Worm (Caenorhabditis elegans): ENCODE measurements around the gene str-168.

str-168 gene

ce11 chrIV:4969419-4969818 lies 30.7 kb downstream of the str-168 start, which contains the start of gene Y9C9A.13:
TSS of gene Y9C9A.13 (minus strand) at chrIV:4969519.
- TF ChIP-seq mes-2 (tag; optimal IDR thresholded peaks at IDR 0.05; ENCODE audit: poor library complexity, severe bottlenecking): no peak
- TF ChIP-seq ZK546.5 (tag; optimal IDR thresholded peaks at IDR 0.05): no peak
- no peak for TF ChIP-seq zip-2 (tag; optimal IDR thresholded peaks at IDR 0.05)
- no peak for TF ChIP-seq nhr-48 (tag; optimal IDR thresholded peaks at IDR 0.05)
- TF ChIP-seq lir-3 (tag; optimal IDR thresholded peaks at IDR 0.05): no peak
- no peak for TF ChIP-seq T20F7.1 (GFP tag; optimal IDR thresholded peaks at IDR 0.05)
- no peak for TF ChIP-seq F10B5.3 (tag; optimal IDR thresholded peaks at IDR 0.05)
- no peak for TF ChIP-seq sdz-12 (GFP tag; optimal IDR thresholded peaks at IDR 0.05)
- TF ChIP-seq daf-19 (GFP tag; conservative IDR thresholded peaks at IDR 0.05): no peak
- no peak for TF ChIP-seq jun-1 (tag; optimal IDR thresholded peaks at IDR 0.05)
- no peak for TF ChIP-seq lin-29 (GFP tag; IDR thresholded peaks at IDR 0.05)
- TF ChIP-seq F37D6.2 (tag; optimal IDR thresholded peaks at IDR 0.05): no peak
- TF ChIP-seq lin-13 (GFP tag; optimal IDR thresholded peaks at IDR 0.05): no peak
- no peak for TF ChIP-seq madf-9 (GFP tag; conservative IDR thresholded peaks at IDR 0.05)
- TF ChIP-seq ceh-32 (tag; optimal IDR thresholded peaks at IDR 0.05; ENCODE audit: poor library complexity): no peak
- TF ChIP-seq mep-1 (tag; optimal IDR thresholded peaks at IDR 0.05): no peak
- TF ChIP-seq aha-1 (tag): no peak
- no peak for TF ChIP-seq dmd-6 (GFP tag; IDR thresholded peaks at IDR 0.05)
- TF ChIP-seq spr-1 (tag; optimal IDR thresholded peaks at IDR 0.05): no peak

DNA sequence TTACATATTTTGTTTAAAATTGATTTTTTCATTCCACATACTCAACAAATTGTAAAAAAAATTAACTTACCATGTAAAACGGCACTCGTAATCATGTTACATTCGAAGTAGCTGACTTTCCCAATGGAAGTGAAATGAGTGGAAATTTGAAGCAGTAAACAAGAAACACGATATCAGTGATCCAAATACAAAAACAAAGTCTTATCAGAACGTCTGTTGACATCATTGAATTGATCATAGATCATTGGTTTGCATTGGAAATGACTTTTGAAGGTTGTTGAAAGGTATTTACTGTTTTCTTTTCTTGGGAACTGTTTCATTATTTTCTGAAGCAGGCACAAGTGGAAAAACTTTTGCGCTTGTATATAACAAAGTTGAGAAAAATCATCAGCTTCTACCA lies 37.2 kb downstream of the str-168 start, which contains the start of gene Y9C9A.16:
TSS of gene Y9C9A.16 (minus strand) at position 131 of the 400 bp plus-strand sequence.
- no peak for TF ChIP-seq ceh-20 (GFP tag; IDR thresholded peaks at IDR 0.05)
- TF ChIP-seq daf-16 (GFP tag; optimal IDR thresholded peaks at IDR 0.05): no peak
- peak; percentile 100 for TF ChIP-seq daf-16 (tag; optimal IDR thresholded peaks at IDR 0.05)
- TF ChIP-seq unc-62 (GFP tag; optimal IDR thresholded peaks at IDR 0.05 in 1 of 2): peak in 1 of 2 experiments; percentile 57
- TF ChIP-seq unc-62 (tag; optimal IDR thresholded peaks at IDR 0.05): no peak

DNA sequence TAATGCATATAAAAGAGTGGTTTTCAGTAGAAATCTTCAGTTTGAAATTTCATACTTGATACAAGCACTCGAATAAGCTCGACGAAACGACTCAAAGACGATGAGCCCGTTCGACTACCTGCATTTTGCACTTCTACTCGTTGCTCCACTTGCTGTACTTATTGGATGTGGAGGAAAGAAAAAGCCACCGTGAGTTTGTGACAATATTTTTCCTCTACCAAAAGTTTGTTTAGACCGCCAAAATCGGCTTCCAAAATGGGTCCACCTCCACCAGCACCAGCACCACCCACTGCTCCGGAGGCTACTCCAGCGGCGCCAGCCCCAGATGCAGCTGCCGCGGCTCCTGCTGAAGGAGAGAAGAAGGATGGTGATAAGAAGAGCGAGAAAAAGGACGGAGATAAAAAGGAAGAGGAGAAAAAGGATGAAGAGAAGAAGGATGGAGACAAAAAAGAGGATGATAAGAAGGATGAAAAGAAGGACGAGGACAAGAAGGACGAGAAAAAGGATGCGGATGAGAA lies 38.5 kb downstream of the str-168 start, which contains the start of gene E03H12.5:
TSS of gene E03H12.5 (plus strand) at position 51 of the 518 bp plus-strand sequence.
- TF ChIP-seq set-16 (GFP tag; IDR thresholded peaks at IDR 0.05) (peak; percentile 91; the same call in 1 of the 2 replicates), zag-1 (tag; optimal IDR thresholded peaks at IDR 0.05) (no peak), F26F4.8 (GFP tag; conservative IDR thresholded peaks at IDR 0.05) (no peak), ceh-62 (tag; optimal IDR thresholded peaks at IDR 0.05) (no peak), dve-1 (tag; optimal IDR thresholded peaks at IDR 0.05; ENCODE audit: insufficient read depth) (no peak), lir-3 (tag; optimal IDR thresholded peaks at IDR 0.05) (no peak), rbr-2 (tag; optimal IDR thresholded peaks at IDR 0.05) (no peak), mxl-2 (GFP tag; conservative IDR thresholded peaks at IDR 0.05) (0 out of 2 replicates have a peak, but pooled peaks have one; percentile 8), nhr-41 (GFP tag; IDR thresholded peaks at IDR 0.05) (no peak), hlh-30 (tag; optimal IDR thresholded peaks at IDR 0.05; ENCODE audit: insufficient read depth) (no peak)

ce11 chrIV:4981027-4981426 lies 42.3 kb downstream of the str-168 start, which contains the start of gene srz-24:
TSS of gene srz-24 (minus strand) at chrIV:4981127.
- no peak for TF ChIP-seq nhr-102 (tag; optimal IDR thresholded peaks at IDR 0.05)
- no peak for TF ChIP-seq Y5F2A.4 (GFP tag; optimal IDR thresholded peaks at IDR 0.05)
- no peak for TF ChIP-seq T26A8.4 (GFP tag; IDR thresholded peaks at IDR 0.05)
- TF ChIP-seq F26F4.8 (GFP tag; conservative IDR thresholded peaks at IDR 0.05): no peak
- TF ChIP-seq nhr-111 (GFP tag; optimal IDR thresholded peaks at IDR 0.05): no peak
- TF ChIP-seq sdz-12 (GFP tag; optimal IDR thresholded peaks at IDR 0.05): no peak
- no peak for TF ChIP-seq aly-2 (tag; optimal IDR thresholded peaks at IDR 0.05)
- TF ChIP-seq dmd-8 (GFP tag; IDR thresholded peaks at IDR 0.05): no peak
- TF ChIP-seq F49E8.2 (tag; optimal IDR thresholded peaks at IDR 0.05; ENCODE audit: borderline replicate concordance): no peak
- no peak for TF ChIP-seq lin-13 (GFP tag; optimal IDR thresholded peaks at IDR 0.05)
- no peak for TF ChIP-seq ama-1 (optimal IDR thresholded peaks at IDR 0.05)
- no peak for TF ChIP-seq mes-2 (tag; optimal IDR thresholded peaks at IDR 0.05; ENCODE audit: poor library complexity, severe bottlenecking)
- no peak for TF ChIP-seq unc-39 (tag; optimal IDR thresholded peaks at IDR 0.05)
